Worm (Caenorhabditis elegans) whole organism, L2 larva: ENCODE data around the gene B0361.14.
A peak's percentile ranks its signal among the peaks of the same experiment; 100 is the strongest.

Source experiments
- C34F6.9 ChIP-seq: fragments of 150-350 bp; optimal IDR thresholded peaks from 2 replicates; lab custom pipeline; 2014; ENCODE audit warnings: missing biosample characterization, missing genetic modification characterization
- F13H6.1 ChIP-seq: sonication (generic microtip); optimal IDR thresholded peaks from 2 replicates; lab custom pipeline; 2016; ENCODE audit warnings: missing genetic modification characterization, missing compliant biosample characterization
- R02D3.7 ChIP-seq: fragments of 150-350 bp; optimal IDR thresholded peaks from 2 replicates; lab custom pipeline; 2014; ENCODE audit warnings: missing biosample characterization, missing genetic modification characterization
- Y55F3AM.14 ChIP-seq: fragments of 200-800 bp; sonication (Bioruptor generic); optimal IDR thresholded peaks from 2 replicates; lab custom pipeline; 2018; ENCODE audit warnings: mild to moderate bottlenecking, missing genetic modification characterization, missing compliant biosample characterization
- ZK546.5 ChIP-seq: sonication (generic microtip); optimal IDR thresholded peaks from 2 replicates; lab custom pipeline; 2017; ENCODE audit warnings: missing biosample characterization, missing genetic modification characterization
- alr-1 ChIP-seq: fragments of 150-350 bp; optimal IDR thresholded peaks from 2 replicates; lab custom pipeline; 2014; ENCODE audit warnings: missing biosample characterization, missing genetic modification characterization
- aly-2 ChIP-seq: fragments of 150-350 bp; optimal IDR thresholded peaks from 2 replicates; lab custom pipeline; 2014; ENCODE audit warnings: missing biosample characterization, missing genetic modification characterization
- ama-1 ChIP-seq: fragments of 150-350 bp; optimal IDR thresholded peaks from 2 replicates; lab custom pipeline; 2018; ENCODE audit warnings: inconsistent platforms
- blmp-1 ChIP-seq: sonication (generic microtip); optimal IDR thresholded peaks from 2 replicates; lab custom pipeline; 2017; ENCODE audit warnings: missing genetic modification characterization, mild to moderate bottlenecking, missing compliant biosample characterization, antibody characterized with exemption, moderate library complexity; ENCODE audit not compliant: insufficient read depth
- ceh-16 ChIP-seq: fragments of 150-350 bp; optimal IDR thresholded peaks from 2 replicates; lab custom pipeline; 2014; ENCODE audit warnings: missing biosample characterization, missing genetic modification characterization
- ceh-82 ChIP-seq: fragments of 150-350 bp; optimal IDR thresholded peaks from 2 replicates; lab custom pipeline; 2014; ENCODE audit warnings: missing biosample characterization, missing genetic modification characterization
- crh-2 ChIP-seq: sonication (generic microtip); optimal IDR thresholded peaks from 2 replicates; lab custom pipeline; 2017; ENCODE audit warnings: missing biosample characterization, missing genetic modification characterization
- dmd-4 ChIP-seq: sonication (generic microtip); optimal IDR thresholded peaks from 2 replicates; lab custom pipeline; 2017; ENCODE audit warnings: missing biosample characterization, missing genetic modification characterization
- egl-27 ChIP-seq: sonication (generic microtip); optimal IDR thresholded peaks from 3 replicates; lab custom pipeline; 2017; ENCODE audit warnings: missing biosample characterization, missing genetic modification reagents, missing genetic modification characterization
- elt-1 ChIP-seq: fragments of 150-350 bp; optimal IDR thresholded peaks from 2 replicates; lab custom pipeline; 2014; ENCODE audit warnings: missing biosample characterization, missing genetic modification characterization
- elt-3 ChIP-seq: sonication (generic microtip); optimal IDR thresholded peaks from 2 replicates; lab custom pipeline; 2017; ENCODE audit warnings: missing biosample characterization, missing genetic modification characterization
- fos-1 ChIP-seq: fragments of 150-350 bp; optimal IDR thresholded peaks from 2 replicates; lab custom pipeline; 2014; ENCODE audit warnings: missing biosample characterization, missing genetic modification characterization
- gmeb-1 ChIP-seq: fragments of 150-350 bp; optimal IDR thresholded peaks from 2 replicates; lab custom pipeline; 2014; ENCODE audit warnings: missing biosample characterization, missing genetic modification characterization
- lin-11 ChIP-seq: fragments of 150-350 bp; sonication (generic microtip); optimal IDR thresholded peaks from 2 replicates; lab custom pipeline; 2014; ENCODE audit warnings: missing biosample characterization, missing genetic modification characterization, inconsistent platforms, mixed read lengths
- lin-13 ChIP-seq: fragments of 150-350 bp; optimal IDR thresholded peaks from 2 replicates; lab custom pipeline; 2014; ENCODE audit warnings: missing biosample characterization, missing genetic modification reagents, missing genetic modification characterization
- lin-39 ChIP-seq: fragments of 150-350 bp; optimal IDR thresholded peaks from 2 replicates; lab custom pipeline; 2014; ENCODE audit warnings: missing biosample characterization, missing genetic modification reagents, missing genetic modification characterization
- lsy-2 ChIP-seq, 2 experiments: fragments of 150-350 bp in 1 of 2; sonication (generic microtip) in 1 of 2; optimal IDR thresholded peaks; 2 replicates each; lab custom pipeline; 2014 to 2017; ENCODE audit warnings: missing biosample characterization in 2 of 2, missing genetic modification characterization in 2 of 2
- mab-5 ChIP-seq: fragments of 150-350 bp; optimal IDR thresholded peaks from 2 replicates; lab custom pipeline; 2014; ENCODE audit warnings: missing biosample characterization, missing genetic modification characterization
- mbf-1 ChIP-seq: sonication (generic microtip); optimal IDR thresholded peaks from 2 replicates; lab custom pipeline; 2017; ENCODE audit warnings: missing biosample characterization, missing genetic modification characterization
- mdl-1 ChIP-seq, 2 experiments: fragments of 150-350 bp in 1 of 2; sonication (generic microtip) in 1 of 2; optimal IDR thresholded peaks; 2 replicates each; lab custom pipeline; 2017; ENCODE audit warnings: missing biosample characterization in 2 of 2, missing genetic modification characterization in 2 of 2
- nhr-10 ChIP-seq: sonication (generic microtip); optimal IDR thresholded peaks from 2 replicates; lab custom pipeline; 2017; ENCODE audit warnings: missing biosample characterization, missing genetic modification characterization
- nhr-11 ChIP-seq: fragments of 150-350 bp; optimal IDR thresholded peaks from 2 replicates; lab custom pipeline; 2014; ENCODE audit warnings: missing biosample characterization, missing genetic modification characterization
- nhr-12 ChIP-seq: fragments of 150-350 bp; optimal IDR thresholded peaks from 2 replicates; lab custom pipeline; 2014; ENCODE audit warnings: missing biosample characterization, missing genetic modification characterization
- nhr-21 ChIP-seq: fragments of 150-350 bp; optimal IDR thresholded peaks from 2 replicates; lab custom pipeline; 2014; ENCODE audit warnings: missing biosample characterization, missing genetic modification characterization
- nhr-23 ChIP-seq: fragments of 150-350 bp; optimal IDR thresholded peaks from 2 replicates; lab custom pipeline; 2014; ENCODE audit warnings: missing biosample characterization, missing genetic modification reagents, missing genetic modification characterization
- nhr-237 ChIP-seq: fragments of 150-350 bp; optimal IDR thresholded peaks from 2 replicates; lab custom pipeline; 2014; ENCODE audit warnings: missing biosample characterization, missing genetic modification characterization
- nhr-25 ChIP-seq: fragments of 150-350 bp; sonication (generic microtip); optimal IDR thresholded peaks from 3 replicates; lab custom pipeline; 2014; ENCODE audit warnings: missing biosample characterization, missing genetic modification characterization
- nhr-6 ChIP-seq: fragments of 150-350 bp; optimal IDR thresholded peaks from 2 replicates; lab custom pipeline; 2014; ENCODE audit warnings: missing biosample characterization, missing genetic modification characterization
- nhr-77 ChIP-seq: fragments of 150-350 bp; optimal IDR thresholded peaks from 2 replicates; lab custom pipeline; 2014; ENCODE audit warnings: missing biosample characterization, missing genetic modification characterization
- peb-1 ChIP-seq: fragments of 150-350 bp; optimal IDR thresholded peaks from 2 replicates; lab custom pipeline; 2014; ENCODE audit warnings: missing biosample characterization, missing genetic modification characterization
- sem-4 ChIP-seq: fragments of 150-350 bp; optimal IDR thresholded peaks from 2 replicates; lab custom pipeline; 2014; ENCODE audit warnings: missing biosample characterization, missing genetic modification reagents, missing genetic modification characterization
- skn-1 ChIP-seq: sonication (generic microtip); optimal IDR thresholded peaks from 2 replicates; lab custom pipeline; 2017; ENCODE audit warnings: missing biosample characterization, missing genetic modification characterization
- sma-3 ChIP-seq: sonication (generic microtip); optimal IDR thresholded peaks from 2 replicates; lab custom pipeline; 2016; ENCODE audit warnings: missing genetic modification reagents, missing genetic modification characterization, missing compliant biosample characterization
- sma-9 ChIP-seq, 2 experiments: fragments of 150-350 bp in 1 of 2; sonication (generic microtip) in 1 of 2; optimal IDR thresholded peaks; 2 replicates each; lab custom pipeline; 2014 to 2016; ENCODE audit warnings: missing genetic modification characterization in 2 of 2, mild to moderate bottlenecking in 1 of 2, missing biosample characterization in 1 of 2, missing compliant biosample characterization in 1 of 2, missing genetic modification reagents in 1 of 2, moderate library complexity in 1 of 2
- snpc-4 ChIP-seq: fragments of 150-350 bp; optimal IDR thresholded peaks from 2 replicates; lab custom pipeline; 2014; ENCODE audit warnings: missing biosample characterization, missing genetic modification characterization
- unc-39 ChIP-seq: fragments of 150-350 bp; optimal IDR thresholded peaks from 2 replicates; lab custom pipeline; 2014; ENCODE audit warnings: missing biosample characterization, missing genetic modification characterization
- unc-55 ChIP-seq: fragments of 150-350 bp; sonication (generic microtip); optimal IDR thresholded peaks from 3 replicates; lab custom pipeline; 2014; ENCODE audit warnings: missing biosample characterization, missing genetic modification reagents, missing genetic modification characterization
- unc-62 ChIP-seq: fragments of 150-350 bp; optimal IDR thresholded peaks from 2 replicates; lab custom pipeline; 2014; ENCODE audit warnings: missing biosample characterization, missing genetic modification reagents, missing genetic modification characterization
- zag-1 ChIP-seq: fragments of 150-350 bp; optimal IDR thresholded peaks from 2 replicates; lab custom pipeline; 2014; ENCODE audit warnings: missing biosample characterization, missing genetic modification characterization
- ztf-1 ChIP-seq: fragments of 200-800 bp; sonication (Bioruptor generic); conservative IDR thresholded peaks from 2 replicates; pipeline ENCODE4 v1.3.6; 2022; ENCODE audit warnings: missing genetic modification characterization, missing compliant biosample characterization
- ztf-11 ChIP-seq: sonication (generic microtip); optimal IDR thresholded peaks from 2 replicates; lab custom pipeline; 2017; ENCODE audit warnings: missing biosample characterization, missing genetic modification characterization
- ztf-4 ChIP-seq: fragments of 150-350 bp; optimal IDR thresholded peaks from 2 replicates; lab custom pipeline; 2014; ENCODE audit warnings: missing biosample characterization, missing genetic modification characterization

Gene B0361.14

DNA sequence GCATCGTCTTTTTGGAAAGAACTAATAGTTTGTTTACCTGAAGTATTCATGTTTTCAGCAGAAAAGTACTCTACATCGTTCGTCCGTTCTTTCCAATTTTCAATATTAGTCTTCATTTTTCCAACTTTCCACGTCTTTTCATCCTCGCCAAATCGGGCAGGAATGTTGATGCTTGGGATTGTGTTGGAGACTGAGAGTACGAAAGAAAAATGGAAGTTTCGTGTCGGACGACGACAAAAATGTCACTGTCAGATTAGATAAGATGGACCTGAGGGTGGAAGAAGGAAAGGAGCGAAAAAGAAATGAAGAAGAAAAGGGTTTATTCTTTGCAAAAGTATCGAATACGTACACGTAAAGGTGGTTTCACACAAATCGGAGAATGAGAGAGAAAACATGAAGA, 1.3 kb downstream of the B0361.14 start:
- TF ChIP-seq nhr-25 (tag; lab: Kevin White, UChicago) (peak; percentile 29), ZK546.5 (tag; lab: Kevin White, UChicago) (no peak), lsy-2 (tag; optimal IDR thresholded peaks at IDR 0.05; lab: Kevin White, UChicago) (no peak), Y55F3AM.14 (GFP tag; lab: Kevin White, UChicago) (no peak), C34F6.9 (no peak), unc-55 (GFP tag; lab: Kevin White, UChicago) (no peak), lin-13 (GFP tag; lab: Kevin White, UChicago) (no peak), skn-1 (tag; lab: Kevin White, UChicago) (no peak), unc-39 (tag; lab: Kevin White, UChicago) (no peak), R02D3.7 (tag; lab: Kevin White, UChicago) (no peak), ceh-82 (tag; lab: Kevin White, UChicago) (no peak), mdl-1 (tag; optimal IDR thresholded peaks at IDR 0.05; lab: Kevin White, UChicago) (no peak), ztf-1 (GFP tag; lab: Robert Waterston, UW) (no peak), nhr-12 (tag; lab: Kevin White, UChicago) (no peak), sem-4 (tag; lab: Kevin White, UChicago) (no peak), ceh-16 (peak; percentile 13), mab-5 (tag; lab: Kevin White, UChicago) (no peak), sma-3 (GFP tag; lab: Kevin White, UChicago) (no peak), unc-62 (no peak), F13H6.1 (tag; lab: Kevin White, UChicago) (no peak), nhr-23 (tag; lab: Kevin White, UChicago) (no peak), nhr-11 (no peak), nhr-237 (no peak), zag-1 (no peak), gmeb-1 (tag; lab: Kevin White, UChicago) (no peak), lin-11 (tag; lab: Kevin White, UChicago) (no peak), nhr-6 (tag; lab: Kevin White, UChicago) (no peak), nhr-10 (tag; lab: Kevin White, UChicago) (no peak), mbf-1 (tag; lab: Kevin White, UChicago) (no peak), nhr-21 (peak; percentile 22), fos-1 (tag; lab: Kevin White, UChicago) (no peak), ama-1 (peak; percentile 55), elt-3 (tag; lab: Kevin White, UChicago) (no peak), ztf-11 (tag; lab: Kevin White, UChicago) (no peak), peb-1 (tag; lab: Kevin White, UChicago) (no peak), lin-39 (tag; lab: Kevin White, UChicago) (no peak), aly-2 (tag; lab: Kevin White, UChicago) (no peak), blmp-1 (tag; lab: Kevin White, UChicago) (peak; percentile 16), alr-1 (tag; lab: Kevin White, UChicago) (no peak), elt-1 (tag; lab: Kevin White, UChicago) (no peak), ztf-4 (no peak), dmd-4 (tag; lab: Kevin White, UChicago) (no peak), sma-9 (GFP tag; optimal IDR thresholded peaks at IDR 0.05; lab: Kevin White, UChicago) (peak; percentile 14), sma-9 (tag; optimal IDR thresholded peaks at IDR 0.05; lab: Kevin White, UChicago) (no peak)
- TF ChIP-seq, all 48 proteins: peak for 6

ce11 chrIII:7297045-7297680, 2.2 kb downstream of the B0361.14 start:
- TF ChIP-seq nhr-6 (tag; lab: Kevin White, UChicago) (no peak), egl-27 (tag; lab: Kevin White, UChicago) (no peak), F13H6.1 (tag; lab: Kevin White, UChicago) (no peak), nhr-10 (tag; lab: Kevin White, UChicago) (peak; percentile 28), ceh-16 (peak; percentile 7), lin-13 (GFP tag; lab: Kevin White, UChicago) (no peak), elt-3 (tag; lab: Kevin White, UChicago) (no peak), crh-2 (tag; lab: Kevin White, UChicago) (peak; percentile 3), peb-1 (tag; lab: Kevin White, UChicago) (no peak), nhr-23 (tag; lab: Kevin White, UChicago) (no peak), ZK546.5 (tag; lab: Kevin White, UChicago) (no peak), ztf-11 (tag; lab: Kevin White, UChicago) (no peak), dmd-4 (tag; lab: Kevin White, UChicago) (no peak), sma-9 (GFP tag; optimal IDR thresholded peaks at IDR 0.05; lab: Kevin White, UChicago) (peak; percentile 71), sma-9 (tag; optimal IDR thresholded peaks at IDR 0.05; lab: Kevin White, UChicago) (no peak), zag-1 (no peak), skn-1 (tag; lab: Kevin White, UChicago) (no peak), nhr-237 (no peak), sem-4 (tag; lab: Kevin White, UChicago) (no peak), mbf-1 (tag; lab: Kevin White, UChicago) (no peak), fos-1 (tag; lab: Kevin White, UChicago) (no peak), nhr-77 (no peak), unc-55 (GFP tag; lab: Kevin White, UChicago) (no peak), ceh-82 (tag; lab: Kevin White, UChicago) (no peak), nhr-11 (no peak), elt-1 (tag; lab: Kevin White, UChicago) (no peak), lin-39 (tag; lab: Kevin White, UChicago) (no peak), sma-3 (GFP tag; lab: Kevin White, UChicago) (peak; percentile 45), ztf-1 (GFP tag; lab: Robert Waterston, UW) (no peak), nhr-25 (tag; lab: Kevin White, UChicago) (peak; percentile 52), snpc-4 (no peak), nhr-21 (peak; percentile 10), unc-39 (tag; lab: Kevin White, UChicago) (no peak), gmeb-1 (tag; lab: Kevin White, UChicago) (no peak), ztf-4 (no peak), lsy-2 (tag; optimal IDR thresholded peaks at IDR 0.05; lab: Kevin White, UChicago) (no peak)
